Worm (Caenorhabditis elegans) whole organism, midembryonic: Measurements from ENCODE around the gene plep-1.

Experiments used
- flt-1 ChIP-seq: fragments of 200-800 bp; sonication (Bioruptor generic); IDR thresholded peaks from 2 replicates; pipeline ENCODE4 v1.3.6; 2022; ENCODE audit warnings: missing genetic modification characterization, missing compliant biosample characterization
- med-1 ChIP-seq: sonication (generic microtip); optimal IDR thresholded peaks from 2 replicates; lab custom pipeline; 2017; ENCODE audit warnings: missing genetic modification characterization, mild to moderate bottlenecking, missing compliant biosample characterization, antibody characterized with exemption, missing genetic modification reagents; ENCODE audit not compliant: insufficient read depth
- ref-1 ChIP-seq: fragments of 200-800 bp; sonication (Bioruptor generic); conservative IDR thresholded peaks from 2 replicates; pipeline ENCODE4 v1.3.6; 2022; ENCODE audit warnings: missing genetic modification reagents, missing genetic modification characterization, missing compliant biosample characterization
- ztf-29 ChIP-seq: fragments of 200-800 bp; sonication (Bioruptor generic); IDR thresholded peaks from 2 replicates; pipeline ENCODE4 v1.3.6; 2022; ENCODE audit warnings: missing genetic modification reagents, missing genetic modification characterization, missing compliant biosample characterization

- TF ChIP-seq ztf-29 (no peak), flt-1 (no peak), ref-1 (no peak), med-1 (GFP tag; lab: Kevin White, UChicago) (no peak)
Observed at ce11 chrII:4288572-4288971, 23.4 kb downstream of the plep-1 start.
